Worm (Caenorhabditis elegans): ENCODE measurements around the gene cki-1.

DNA sequence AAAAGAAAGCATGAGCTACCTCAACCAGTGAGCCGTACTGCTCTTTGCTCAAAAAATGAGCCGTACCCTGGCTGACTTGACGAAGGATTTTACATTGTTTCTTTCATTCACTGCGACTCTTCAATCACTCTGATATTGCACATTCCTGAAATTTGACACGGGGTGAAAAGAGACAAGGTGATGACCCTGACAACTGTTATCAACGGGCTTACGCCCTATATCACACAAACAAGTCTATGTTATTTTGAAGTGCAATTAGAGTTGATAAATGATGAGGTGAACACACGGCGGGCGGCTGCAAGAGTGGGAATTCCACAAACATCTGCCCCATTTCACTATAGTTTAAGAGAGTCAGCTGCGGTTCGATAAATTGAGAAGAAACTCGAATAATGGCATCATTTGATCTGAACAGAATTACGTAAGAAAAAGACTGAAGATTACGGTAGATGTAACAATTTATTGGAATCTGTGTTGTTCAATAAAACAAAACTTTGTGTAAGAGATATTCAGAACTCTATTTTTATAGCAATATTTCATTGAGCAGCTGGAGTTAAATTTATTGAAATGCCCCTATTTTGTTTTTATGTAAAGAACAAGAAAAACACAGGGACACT, 25.7 kb downstream of the cki-1 start:
- TF ChIP-seq aly-2 (tag; optimal IDR thresholded peaks at IDR 0.05) (no peak), nhr-11 (tag; optimal IDR thresholded peaks at IDR 0.05) (peak; percentile 37), nhr-23 (tag; optimal IDR thresholded peaks at IDR 0.05) (no peak), nhr-77 (tag; optimal IDR thresholded peaks at IDR 0.05) (no peak), egl-27 (tag; optimal IDR thresholded peaks at IDR 0.05) (no peak), ZK546.5 (tag; optimal IDR thresholded peaks at IDR 0.05) (no peak), skn-1 (tag; optimal IDR thresholded peaks at IDR 0.05) (no peak)

Data from whole organism, L3 larva.